Worm (Caenorhabditis elegans): ENCODE results near the gene shk-1.

The shk-1 gene

ce11 chrII:9729196-9729595 is 28.8 kb upstream of the shk-1 start:
- peak in 1 of 2 experiments; percentile 45 for TF ChIP-seq mdl-1 (tag; optimal IDR thresholded peaks at IDR 0.05)
- TF ChIP-seq hlh-11 (tag; optimal IDR thresholded peaks at IDR 0.05): peak; percentile 12
- TF ChIP-seq aha-1 (tag): peak; percentile 49
- peak; percentile 24 for TF ChIP-seq nhr-28 (tag; optimal IDR thresholded peaks at IDR 0.05)
- peak; percentile 55 for TF ChIP-seq mxl-3 (GFP tag; optimal IDR thresholded peaks at IDR 0.05)
- 0 out of 2 replicates have a peak, but pooled peaks have one; percentile 65 for TF ChIP-seq tra-1 (GFP tag; IDR thresholded peaks at IDR 0.05)
- TF ChIP-seq nhr-76 (tag; optimal IDR thresholded peaks at IDR 0.05): no peak
- TF ChIP-seq madf-5 (GFP tag; IDR thresholded peaks at IDR 0.05): no peak

DNA sequence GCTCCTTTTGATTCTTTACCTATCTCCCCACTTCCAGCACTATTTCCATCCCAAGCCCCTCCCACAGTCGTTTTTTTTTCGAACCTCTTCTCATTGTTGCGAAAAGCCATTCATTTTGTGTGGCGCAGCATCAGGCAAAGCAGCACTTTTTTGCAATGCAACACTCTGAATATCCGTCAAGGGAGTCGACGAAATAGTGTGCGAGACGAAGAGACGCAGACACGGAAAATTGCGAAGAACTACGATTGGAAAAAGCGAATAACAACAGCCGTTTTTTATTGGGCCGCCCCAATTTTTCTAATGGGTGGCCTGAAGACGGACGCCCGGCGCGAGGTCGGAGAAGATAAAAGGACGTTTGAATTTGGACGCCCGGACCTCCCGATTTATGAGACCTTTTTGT is 28.2 kb upstream of the shk-1 start:
- TF ChIP-seq egl-43 (GFP tag; IDR thresholded peaks at IDR 0.05) (no peak), ceh-62 (tag; optimal IDR thresholded peaks at IDR 0.05) (no peak), lin-38 (GFP tag; IDR thresholded peaks at IDR 0.05) (no peak), fkh-10 (GFP tag; optimal IDR thresholded peaks at IDR 0.05) (no peak), hlh-11 (tag; optimal IDR thresholded peaks at IDR 0.05) (peak; percentile 3), ceh-82 (tag; optimal IDR thresholded peaks at IDR 0.05) (no peak), unc-39 (tag; optimal IDR thresholded peaks at IDR 0.05) (no peak), lin-39 (tag; optimal IDR thresholded peaks at IDR 0.05) (no peak), F49E8.2 (tag; optimal IDR thresholded peaks at IDR 0.05; ENCODE audit: borderline replicate concordance) (no peak), rbr-2 (tag; optimal IDR thresholded peaks at IDR 0.05) (peak; percentile 28), lin-13 (GFP tag; optimal IDR thresholded peaks at IDR 0.05) (no peak), madf-9 (GFP tag; conservative IDR thresholded peaks at IDR 0.05) (no peak), unc-62 (GFP tag; optimal IDR thresholded peaks at IDR 0.05 in 1 of 2) (peak in 1 of 2 experiments; percentile 19), unc-62 (tag; optimal IDR thresholded peaks at IDR 0.05) (no peak), ama-1 (optimal IDR thresholded peaks at IDR 0.05) (no peak), T26A8.4 (GFP tag; IDR thresholded peaks at IDR 0.05) (no peak), saeg-2 (GFP tag; IDR thresholded peaks at IDR 0.05) (no peak), D1046.2 (GFP tag; IDR thresholded peaks at IDR 0.05) (no peak), F10B5.3 (tag; optimal IDR thresholded peaks at IDR 0.05) (no peak), mes-2 (tag; optimal IDR thresholded peaks at IDR 0.05; ENCODE audit: poor library complexity, severe bottlenecking) (no peak), arid-1 (GFP tag; conservative IDR thresholded peaks at IDR 0.05) (no peak), dve-1 (tag; optimal IDR thresholded peaks at IDR 0.05; ENCODE audit: insufficient read depth) (no peak), pha-4 (GFP tag; IDR thresholded peaks at IDR 0.05) (no peak), pha-4 (tag; optimal IDR thresholded peaks at IDR 0.05) (no peak), mep-1 (tag; optimal IDR thresholded peaks at IDR 0.05) (no peak), hmg-1.1 (GFP tag; IDR thresholded peaks at IDR 0.05) (peak; percentile 27; the same call in 1 of the 2 replicates), R02D3.7 (tag; optimal IDR thresholded peaks at IDR 0.05) (no peak), daf-16 (GFP tag; optimal IDR thresholded peaks at IDR 0.05) (no peak), daf-16 (tag; optimal IDR thresholded peaks at IDR 0.05) (no peak), ZK337.2 (GFP tag; IDR thresholded peaks at IDR 0.05) (no peak), spr-3 (GFP tag; optimal IDR thresholded peaks at IDR 0.05) (no peak), dmd-8 (GFP tag; IDR thresholded peaks at IDR 0.05) (no peak), dpl-1 (GFP tag; optimal IDR thresholded peaks at IDR 0.05) (no peak), spr-1 (tag; optimal IDR thresholded peaks at IDR 0.05) (no peak), ctbp-1 (GFP tag; IDR thresholded peaks at IDR 0.05) (no peak), daf-19 (GFP tag; conservative IDR thresholded peaks at IDR 0.05) (no peak)

All from whole organism, L4 larva.